Fruit fly (Drosophila melanogaster) whole organism, embryonic: ENCODE data around the gene side-IV.

Experiments
- Abd-B ChIP-seq: fragments of 200-800 bp; sonication (Bioruptor generic); optimal IDR thresholded peaks from 2 replicates; lab custom pipeline; 2018; ENCODE audit warnings: missing biosample characterization, mild to moderate bottlenecking, missing genetic modification characterization, moderate library complexity
- Atf3 ChIP-seq: fragments of 200-800 bp; sonication (Bioruptor generic); optimal IDR thresholded peaks from 3 replicates; lab custom pipeline; 2016; ENCODE audit warnings: missing biosample characterization, missing genetic modification characterization
- C15 ChIP-seq: fragments of 200-800 bp; sonication (Bioruptor generic); IDR thresholded peaks from 3 replicates; pipeline ENCODE4 v1.3.6; 2022; ENCODE audit warnings: missing biosample characterization, missing genetic modification characterization
- CG10543 ChIP-seq: fragments of 200-800 bp; sonication (Bioruptor generic); optimal IDR thresholded peaks from 3 replicates; lab custom pipeline; 2017; ENCODE audit warnings: missing biosample characterization, mild to moderate bottlenecking, missing genetic modification characterization, moderate library complexity
- CG11093 ChIP-seq: fragments of 200-800 bp; sonication (Bioruptor generic); IDR thresholded peaks from 3 replicates; pipeline ENCODE4 v1.3.6; 2022; ENCODE audit warnings: missing biosample characterization, missing genetic modification characterization
- CG11247 ChIP-seq: fragments of 200-800 bp; sonication (Bioruptor generic); IDR thresholded peaks from 2 replicates; pipeline ENCODE4 v1.3.6; 2022; ENCODE audit warnings: missing biosample characterization, missing genetic modification characterization
- CG11560 ChIP-seq: fragments of 200-800 bp; sonication (Bioruptor generic); IDR thresholded peaks from 3 replicates; pipeline ENCODE4 v1.3.6; 2022; ENCODE audit warnings: missing biosample characterization, missing genetic modification characterization
- CG13123 ChIP-seq: fragments of 200-800 bp; sonication (Bioruptor generic); optimal IDR thresholded peaks from 2 replicates; lab custom pipeline; 2016; ENCODE audit warnings: missing biosample characterization, missing genetic modification characterization
- CG13775 ChIP-seq: fragments of 200-800 bp; sonication (Bioruptor generic); optimal IDR thresholded peaks from 3 replicates; lab custom pipeline; 2017; ENCODE audit warnings: missing biosample characterization, mild to moderate bottlenecking, missing genetic modification characterization
- CG14965 ChIP-seq: fragments of 200-800 bp; sonication (Bioruptor generic); optimal IDR thresholded peaks from 2 replicates; lab custom pipeline; 2016; ENCODE audit warnings: missing biosample characterization, missing genetic modification characterization, borderline replicate concordance
- CG1603 ChIP-seq: fragments of 200-800 bp; sonication (Bioruptor generic); optimal IDR thresholded peaks from 2 replicates; lab custom pipeline; 2019; ENCODE audit warnings: missing biosample characterization, mild to moderate bottlenecking, missing genetic modification characterization, moderate library complexity
- CG18011 ChIP-seq: fragments of 200-800 bp; sonication (Bioruptor generic); optimal IDR thresholded peaks from 2 replicates; lab custom pipeline; 2017; ENCODE audit warnings: missing biosample characterization, missing genetic modification characterization, mild to moderate bottlenecking, moderate library complexity, missing genotype
- CG2202 ChIP-seq: fragments of 200-800 bp; sonication (Bioruptor generic); optimal IDR thresholded peaks from 2 replicates; lab custom pipeline; 2018; ENCODE audit warnings: missing biosample characterization, mild to moderate bottlenecking, missing genetic modification characterization
- CG30403 ChIP-seq: fragments of 200-800 bp; sonication (Bioruptor generic); optimal IDR thresholded peaks from 3 replicates; lab custom pipeline; 2016; ENCODE audit warnings: missing biosample characterization, missing genetic modification characterization
- CG31388 ChIP-seq: fragments of 200-800 bp; sonication (Bioruptor generic); optimal IDR thresholded peaks from 2 replicates; lab custom pipeline; 2016; ENCODE audit warnings: missing biosample characterization, missing genetic modification characterization
- CG3847 ChIP-seq: fragments of 200-800 bp; sonication (Bioruptor generic); IDR thresholded peaks from 2 replicates; pipeline ENCODE4 v1.3.6; 2022; ENCODE audit warnings: missing biosample characterization, missing genetic modification characterization
- CG6654 ChIP-seq: fragments of 200-800 bp; sonication (Bioruptor generic); optimal IDR thresholded peaks from 2 replicates; lab custom pipeline; 2017; ENCODE audit warnings: missing biosample characterization, mild to moderate bottlenecking, missing genetic modification characterization
- CG7357 ChIP-seq: fragments of 200-800 bp; sonication (Bioruptor generic); IDR thresholded peaks from 3 replicates; pipeline ENCODE4 v1.3.6; 2022; ENCODE audit warnings: missing biosample characterization, missing genetic modification characterization
- CG7745 ChIP-seq: fragments of 200-800 bp; sonication (Bioruptor generic); optimal IDR thresholded peaks from 2 replicates; lab custom pipeline; 2018; ENCODE audit warnings: missing biosample characterization, mild to moderate bottlenecking, missing genetic modification characterization, moderate library complexity
- CG7839 ChIP-seq: fragments of 200-800 bp; sonication (Bioruptor generic); optimal IDR thresholded peaks from 3 replicates; lab custom pipeline; 2018; ENCODE audit warnings: missing biosample characterization, mild to moderate bottlenecking, missing genetic modification characterization, moderate library complexity
- CG8290 ChIP-seq, 3 experiments: fragments of 200-800 bp; sonication (Bioruptor generic); optimal IDR thresholded peaks; 2 replicates each; lab custom pipeline; 2016 to 2019; ENCODE audit warnings: missing biosample characterization in 3 of 3, missing genetic modification characterization in 3 of 3, mild to moderate bottlenecking in 2 of 3, moderate library complexity in 1 of 3
- CG9215 ChIP-seq: fragments of 200-800 bp; sonication (Bioruptor generic); IDR thresholded peaks from 2 replicates; pipeline ENCODE4 v1.3.6; 2022; ENCODE audit warnings: missing biosample characterization, missing genetic modification characterization
- CG9876 ChIP-seq: fragments of 200-800 bp; sonication (Bioruptor generic); optimal IDR thresholded peaks from 2 replicates; lab custom pipeline; 2016; ENCODE audit warnings: missing biosample characterization, missing genetic modification characterization
- Chrac-16 ChIP-seq: fragments of 200-800 bp; sonication (Bioruptor generic); optimal IDR thresholded peaks from 3 replicates; lab custom pipeline; 2016; ENCODE audit warnings: missing biosample characterization, missing genetic modification characterization
- Dek ChIP-seq: fragments of 200-800 bp; sonication (Bioruptor generic); optimal IDR thresholded peaks from 3 replicates; lab custom pipeline; 2019; ENCODE audit warnings: missing biosample characterization, mild to moderate bottlenecking, missing genetic modification characterization, moderate library complexity
- Dip2 ChIP-seq: fragments of 200-800 bp; sonication (Bioruptor generic); IDR thresholded peaks from 2 replicates; pipeline ENCODE4 v1.3.6; 2022; ENCODE audit warnings: missing biosample characterization, missing genetic modification characterization
- Dip3 ChIP-seq: fragments of 200-800 bp; sonication (Bioruptor generic); optimal IDR thresholded peaks from 3 replicates; lab custom pipeline; 2016; ENCODE audit warnings: missing biosample characterization, missing genetic modification characterization
- Doc2 ChIP-seq: fragments of 200-800 bp; sonication (Bioruptor generic); IDR thresholded peaks from 2 replicates; pipeline ENCODE4 v1.3.6; 2022; ENCODE audit warnings: missing biosample characterization, missing genetic modification characterization
- ERR ChIP-seq: fragments of 200-800 bp; sonication (Bioruptor generic); optimal IDR thresholded peaks from 2 replicates; lab custom pipeline; 2016; ENCODE audit warnings: missing biosample characterization, missing genetic modification characterization
- Ets97D ChIP-seq: fragments of 200-800 bp; sonication (Bioruptor generic); optimal IDR thresholded peaks from 3 replicates; lab custom pipeline; 2016; ENCODE audit warnings: missing biosample characterization, missing genetic modification characterization
- Fer1 ChIP-seq: fragments of 200-800 bp; sonication (Bioruptor generic); optimal IDR thresholded peaks from 2 replicates; lab custom pipeline; 2017; ENCODE audit warnings: missing biosample characterization, mild to moderate bottlenecking, missing genetic modification characterization
- Fer3 ChIP-seq: fragments of 200-800 bp; sonication (Bioruptor generic); optimal IDR thresholded peaks from 2 replicates; lab custom pipeline; 2018; ENCODE audit warnings: missing biosample characterization, mild to moderate bottlenecking, missing genetic modification characterization, moderate library complexity
- Meics ChIP-seq: fragments of 200-800 bp; sonication (Bioruptor generic); optimal IDR thresholded peaks from 2 replicates; lab custom pipeline; 2017; ENCODE audit warnings: missing biosample characterization, mild to moderate bottlenecking, missing genetic modification characterization
- Opbp ChIP-seq: fragments of 200-800 bp; sonication (Bioruptor generic); IDR thresholded peaks from 3 replicates; pipeline ENCODE4 v1.3.6; 2022; ENCODE audit warnings: missing biosample characterization, missing genetic modification characterization; ENCODE audit not compliant: partially characterized antibody
- Six4 ChIP-seq: fragments of 200-800 bp; sonication (Bioruptor generic); optimal IDR thresholded peaks from 2 replicates; lab custom pipeline; 2016; ENCODE audit warnings: missing biosample characterization, missing genetic modification characterization
- Spps ChIP-seq: fragments of 200-800 bp; sonication (Bioruptor generic); optimal IDR thresholded peaks from 2 replicates; lab custom pipeline; 2018; ENCODE audit warnings: missing biosample characterization, mild to moderate bottlenecking, missing genetic modification characterization
- Sry-β ChIP-seq: fragments of 200-800 bp; sonication (Bioruptor generic); optimal IDR thresholded peaks from 2 replicates; lab custom pipeline; 2018; ENCODE audit warnings: missing biosample characterization, mild to moderate bottlenecking, missing genetic modification characterization, moderate library complexity
- Stat92E ChIP-seq, 3 experiments: fragments of >200 bp in 2 of 3; fragments of 200-800 bp in 1 of 3; sonication (Bioruptor generic) in 1 of 3; optimal IDR thresholded peaks; 2 replicates each; lab custom pipeline; 2017 to 2019; ENCODE audit warnings: missing biosample characterization in 3 of 3, missing genetic modification characterization in 3 of 3, mild to moderate bottlenecking in 1 of 3, moderate library complexity in 1 of 3
- Vsx1 ChIP-seq: fragments of 200-800 bp; sonication (Bioruptor generic); optimal IDR thresholded peaks from 2 replicates; lab custom pipeline; 2017; ENCODE audit warnings: missing biosample characterization, mild to moderate bottlenecking, missing genetic modification characterization, missing genetic modification reagents
- YL-1 ChIP-seq: fragments of 200-800 bp; sonication (Bioruptor generic); optimal IDR thresholded peaks from 3 replicates; lab custom pipeline; 2017; ENCODE audit warnings: missing biosample characterization, mild to moderate bottlenecking, missing genetic modification characterization
- br ChIP-seq: fragments of >200 bp; optimal IDR thresholded peaks from 2 replicates; lab custom pipeline; 2017
- cato ChIP-seq: fragments of 200-800 bp; sonication (Bioruptor generic); optimal IDR thresholded peaks from 2 replicates; lab custom pipeline; 2016; ENCODE audit warnings: missing biosample characterization, missing genetic modification characterization, borderline replicate concordance
- crp ChIP-seq, 2 experiments: fragments of 200-800 bp; sonication (Bioruptor generic); optimal IDR thresholded peaks; 2 replicates in 1 of 2; 3 replicates in 1 of 2; lab custom pipeline; 2017; ENCODE audit warnings: missing biosample characterization in 2 of 2, missing genetic modification characterization in 2 of 2, mild to moderate bottlenecking in 1 of 2, moderate library complexity in 1 of 2
- da ChIP-seq: fragments of 200-800 bp; sonication (Bioruptor generic); optimal IDR thresholded peaks from 2 replicates; lab custom pipeline; 2016; ENCODE audit warnings: missing biosample characterization, missing genetic modification characterization
- gem ChIP-seq: fragments of 200-800 bp; sonication (Bioruptor generic); optimal IDR thresholded peaks from 2 replicates; lab custom pipeline; 2019; ENCODE audit warnings: missing biosample characterization, mild to moderate bottlenecking, missing genetic modification characterization, moderate library complexity
- hkb ChIP-seq, 2 experiments: fragments of 200-800 bp in 1 of 2; fragments of >200 bp in 1 of 2; sonication (Bioruptor generic) in 1 of 2; IDR thresholded peaks in 1 of 2; optimal IDR thresholded peaks in 1 of 2; 2 replicates each; pipeline versions ENCODE4 v1.3.6 to Lab custom; 2017 to 2022; ENCODE audit warnings: missing biosample characterization in 1 of 2, missing genetic modification characterization in 1 of 2
- run ChIP-seq: fragments of 200-800 bp; sonication (Bioruptor generic); optimal IDR thresholded peaks from 3 replicates; lab custom pipeline; 2018; ENCODE audit warnings: missing biosample characterization, mild to moderate bottlenecking, missing genetic modification characterization
- salm ChIP-seq: fragments of 200-800 bp; sonication (Bioruptor generic); optimal IDR thresholded peaks from 2 replicates; lab custom pipeline; 2018; ENCODE audit warnings: missing biosample characterization, mild to moderate bottlenecking, missing genetic modification characterization
- sens-2 ChIP-seq: fragments of 200-800 bp; sonication (Bioruptor generic); IDR thresholded peaks from 2 replicates; pipeline ENCODE4 v1.3.6; 2022; ENCODE audit warnings: missing biosample characterization, missing genetic modification characterization
- trh ChIP-seq: fragments of 200-800 bp; sonication (Bioruptor generic); optimal IDR thresholded peaks from 2 replicates; lab custom pipeline; 2016; ENCODE audit warnings: missing biosample characterization, missing genetic modification characterization
- ttk ChIP-seq: fragments of 200-800 bp; sonication (Bioruptor generic); IDR thresholded peaks from 2 replicates; pipeline ENCODE4 v2.1.2; 2022; ENCODE audit warnings: missing biosample characterization, missing genetic modification characterization

The side-IV gene

dm6 chr3R:13471329-13471728, 20.9 kb downstream of the side-IV start (continued):
- TF ChIP-seq CG14965 (GFP tag; lab: Kevin White, UChicago) (no peak), CG18011 (GFP tag; lab: Kevin White, UChicago) (no peak), CG3847 (GFP tag; lab: Robert Waterston, UW) (no peak), run (tag; lab: Kevin White, UChicago) (no peak), CG7357 (no peak), CG9876 (GFP tag; lab: Kevin White, UChicago) (no peak), Sry-β (GFP tag; lab: Kevin White, UChicago) (no peak), CG7839 (tag; lab: Kevin White, UChicago) (peak; percentile 33), Chrac-16 (GFP tag; lab: Kevin White, UChicago) (peak; percentile 35), Fer3 (tag; lab: Kevin White, UChicago) (no peak), trh (GFP tag; lab: Kevin White, UChicago) (no peak), C15 (GFP tag; lab: Robert Waterston, UW) (no peak), CG11560 (tag; lab: Robert Waterston, UW) (no peak), Stat92E (GFP tag; optimal IDR thresholded peaks at IDR 0.05; lab: Kevin White, UChicago) (no peak), CG6654 (GFP tag; lab: Kevin White, UChicago) (no peak), CG10543 (no peak), cato (GFP tag; lab: Kevin White, UChicago) (no peak), CG7745 (tag; lab: Kevin White, UChicago) (no peak), Fer1 (GFP tag; lab: Kevin White, UChicago) (no peak), Dip2 (GFP tag; lab: Robert Waterston, UW) (peak; percentile 90), crp (GFP tag; optimal IDR thresholded peaks at IDR 0.05; lab: Kevin White, UChicago) (no peak), Vsx1 (GFP tag; lab: Kevin White, UChicago) (no peak), CG31388 (GFP tag; lab: Kevin White, UChicago) (no peak), YL-1 (GFP tag; lab: Kevin White, UChicago) (no peak), br (lab: Kevin White, UChicago) (no peak), gem (peak; percentile 32), Opbp (GFP tag; lab: Robert Waterston, UW) (no peak), Abd-B (GFP tag; lab: Kevin White, UChicago) (no peak), Dek (tag; lab: Kevin White, UChicago) (no peak), Dip3 (GFP tag; lab: Kevin White, UChicago) (no peak), CG11093 (no peak), CG11247 (no peak; the same call in 1 of the 2 replicates), Spps (tag; lab: Kevin White, UChicago) (no peak), CG30403 (GFP tag; lab: Kevin White, UChicago) (peak; percentile 23), CG2202 (no peak), ERR (GFP tag; lab: Kevin White, UChicago) (no peak), CG8290 (GFP tag; optimal IDR thresholded peaks at IDR 0.05; lab: Kevin White, UChicago) (no peak), CG8290 (tag; optimal IDR thresholded peaks at IDR 0.05; lab: Kevin White, UChicago) (no peak), Atf3 (GFP tag; lab: Kevin White, UChicago) (no peak), hkb (optimal IDR thresholded peaks at IDR 0.05; lab: Kevin White, UChicago) (no peak), hkb (GFP tag; IDR thresholded peaks at IDR 0.05; lab: Robert Waterston, UW) (no peak), Six4 (GFP tag; lab: Kevin White, UChicago) (no peak), CG9215 (no peak), CG13775 (GFP tag; lab: Kevin White, UChicago) (no peak), Doc2 (GFP tag; lab: Robert Waterston, UW) (no peak), Meics (GFP tag; lab: Kevin White, UChicago) (no peak), da (GFP tag; lab: Kevin White, UChicago) (no peak), ttk (no peak), CG13123 (GFP tag; lab: Kevin White, UChicago) (no peak), CG1603 (tag; lab: Kevin White, UChicago) (no peak), sens-2 (GFP tag; lab: Robert Waterston, UW) (no peak), Ets97D (GFP tag; lab: Kevin White, UChicago) (no peak), salm (no peak)
